Fruit fly (Drosophila melanogaster): Measurements from ENCODE around the gene BG642312.
A peak's percentile ranks its signal among the peaks of the same experiment; 100 is the strongest.

Gene BG642312

dm6 chr3L:6254427-6255105 is 21.4 kb upstream of the BG642312 start (continued):
- TF ChIP-seq kah (GFP tag; optimal IDR thresholded peaks at IDR 0.05) (no peak), ac (GFP tag; optimal IDR thresholded peaks at IDR 0.05) (no peak), ap (GFP tag; IDR thresholded peaks at IDR 0.05) (no peak), CG2116 (GFP tag; optimal IDR thresholded peaks at IDR 0.05) (no peak), Bteb2 (GFP tag; optimal IDR thresholded peaks at IDR 0.05) (no peak), Bgb (GFP tag; IDR thresholded peaks at IDR 0.05; ENCODE audit: partially characterized antibody) (no peak), dysf (GFP tag; IDR thresholded peaks at IDR 0.05) (no peak), Xbp1 (GFP tag; optimal IDR thresholded peaks at IDR 0.05) (no peak), pita (GFP tag; optimal IDR thresholded peaks at IDR 0.05) (no peak), HLHmδ (GFP tag; optimal IDR thresholded peaks at IDR 0.05) (no peak), vnd (GFP tag; IDR thresholded peaks at IDR 0.05; ENCODE audit: partially characterized antibody) (no peak), CG3065 (GFP tag; optimal IDR thresholded peaks at IDR 0.05) (no peak), sd (tag; optimal IDR thresholded peaks at IDR 0.05) (peak; percentile 92), CG7271 (tag; optimal IDR thresholded peaks at IDR 0.05) (no peak), Mad (GFP tag; optimal IDR thresholded peaks at IDR 0.05) (no peak), CG10274 (GFP tag; optimal IDR thresholded peaks at IDR 0.05) (peak; percentile 18), sug (tag; optimal IDR thresholded peaks at IDR 0.05) (no peak), CG9876 (GFP tag; optimal IDR thresholded peaks at IDR 0.05) (no peak), CG2678 (tag; optimal IDR thresholded peaks at IDR 0.05) (no peak), Jarid2 (GFP tag; optimal IDR thresholded peaks at IDR 0.05) (no peak)

- TF ChIP-seq CG4854 (GFP tag; optimal IDR thresholded peaks at IDR 0.05) (no peak), grau (tag; optimal IDR thresholded peaks at IDR 0.05) (peak; percentile 55), row (GFP tag; IDR thresholded peaks at IDR 0.05) (0 out of 3 replicates have a peak, but pooled peaks have one; percentile 18), sd (tag; optimal IDR thresholded peaks at IDR 0.05) (peak; percentile 32), ind (GFP tag; optimal IDR thresholded peaks at IDR 0.05) (no peak)
These were observed 20.5 kb upstream of the BG642312 start for dm6 chr3L:6253730-6254129.

- TF ChIP-seq bab2 (GFP tag; optimal IDR thresholded peaks at IDR 0.05) (no peak), CG10274 (GFP tag; optimal IDR thresholded peaks at IDR 0.05) (no peak), sob (GFP tag; IDR thresholded peaks at IDR 0.05) (no peak), Abd-B (GFP tag; optimal IDR thresholded peaks at IDR 0.05) (no peak), cg (GFP tag; optimal IDR thresholded peaks at IDR 0.05) (peak; percentile 53), row (GFP tag; IDR thresholded peaks at IDR 0.05) (no peak), CG18619 (GFP tag; optimal IDR thresholded peaks at IDR 0.05) (no peak), Poxn (GFP tag; IDR thresholded peaks at IDR 0.05) (no peak), Max (GFP tag; optimal IDR thresholded peaks at IDR 0.05) (no peak), CG10267 (tag; optimal IDR thresholded peaks at IDR 0.05) (no peak), Drgx (GFP tag; IDR thresholded peaks at IDR 0.05) (peak; percentile 63), prd (optimal IDR thresholded peaks at IDR 0.05) (no peak), prd (GFP tag; IDR thresholded peaks at IDR 0.05) (no peak), CG17912 (GFP tag; optimal IDR thresholded peaks at IDR 0.05) (no peak), Scr (GFP tag; IDR thresholded peaks at IDR 0.05; ENCODE audit: partially characterized antibody) (no peak), Eip74EF (GFP tag; optimal IDR thresholded peaks at IDR 0.05) (no peak), D19A (tag; optimal IDR thresholded peaks at IDR 0.05) (peak; percentile 59), CTCF (GFP tag; optimal IDR thresholded peaks at IDR 0.05) (no peak), corto (GFP tag; optimal IDR thresholded peaks at IDR 0.05) (peak; percentile 15), E2f1 (GFP tag; IDR thresholded peaks at IDR 0.05) (no peak), CG9817 (tag; optimal IDR thresholded peaks at IDR 0.05) (no peak), Dad (GFP tag; optimal IDR thresholded peaks at IDR 0.05) (no peak), CG2116 (GFP tag; optimal IDR thresholded peaks at IDR 0.05) (no peak), MTF-1 (GFP tag; optimal IDR thresholded peaks at IDR 0.05; ENCODE audit: borderline replicate concordance) (no peak), CG9727 (GFP tag; optimal IDR thresholded peaks at IDR 0.05) (no peak)
These were observed 16.2 kb upstream of the BG642312 start for dm6 chr3L:6249178-6250078.
